Worm (Caenorhabditis elegans): ENCODE data around the gene hcp-3.

ce11 chrIII:9664484-9665221 lies 48.4 kb upstream of the hcp-3 start:
- TF ChIP-seq pqm-1 (tag; optimal IDR thresholded peaks at IDR 0.05), result no peak
- TF ChIP-seq sox-4 (tag; optimal IDR thresholded peaks at IDR 0.05), result no peak
- no peak for TF ChIP-seq elt-2 (tag; optimal IDR thresholded peaks at IDR 0.05)
- no peak for TF ChIP-seq lin-11 (tag; optimal IDR thresholded peaks at IDR 0.05)
- TF ChIP-seq tbx-7 (tag; optimal IDR thresholded peaks at IDR 0.05), result no peak
- TF ChIP-seq Y22D7AL.16 (tag; optimal IDR thresholded peaks at IDR 0.05), result no peak
- peak; percentile 46 for TF ChIP-seq unc-42 (tag; optimal IDR thresholded peaks at IDR 0.05)
- TF ChIP-seq ceh-31 (tag; optimal IDR thresholded peaks at IDR 0.05), result no peak
- peak; percentile 13 for TF ChIP-seq odd-2 (tag; optimal IDR thresholded peaks at IDR 0.05)
- TF ChIP-seq elt-4 (tag; optimal IDR thresholded peaks at IDR 0.05), result no peak
- TF ChIP-seq sdc-2 (tag; optimal IDR thresholded peaks at IDR 0.05), result no peak
- TF ChIP-seq hlh-13 (GFP tag; optimal IDR thresholded peaks at IDR 0.05), result no peak
- TF ChIP-seq mec-3 (tag; optimal IDR thresholded peaks at IDR 0.05; ENCODE audit: borderline replicate concordance), result no peak
- TF ChIP-seq ceh-19 (GFP tag; optimal IDR thresholded peaks at IDR 0.05), result no peak
